Worm (Caenorhabditis elegans) whole organism, L1 larva: Measurements from ENCODE around the gene C06B3.6.

Experiments
- F16B12.6 ChIP-seq: fragments of 150-350 bp; optimal IDR thresholded peaks from 2 replicates; lab custom pipeline; 2014; ENCODE audit warnings: missing biosample characterization, missing genetic modification characterization
- ets-5 ChIP-seq: fragments of 200-800 bp; sonication (Bioruptor generic); IDR thresholded peaks from 2 replicates; pipeline ENCODE4 v1.3.6; 2022; ENCODE audit warnings: missing genetic modification characterization, missing compliant biosample characterization
- lir-3 ChIP-seq: sonication (generic microtip); optimal IDR thresholded peaks from 2 replicates; lab custom pipeline; 2016; ENCODE audit warnings: mild to moderate bottlenecking, missing genetic modification characterization, moderate library complexity, missing compliant biosample characterization; ENCODE audit not compliant: poor library complexity
- mab-9 ChIP-seq: fragments of 200-800 bp; sonication (Bioruptor generic); IDR thresholded peaks from 2 replicates; pipeline ENCODE4 v1.3.6; 2022; ENCODE audit warnings: missing genetic modification reagents, missing genetic modification characterization, missing compliant biosample characterization
- nhr-71 ChIP-seq: sonication (generic microtip); optimal IDR thresholded peaks from 2 replicates; lab custom pipeline; 2016; ENCODE audit warnings: mild to moderate bottlenecking, missing genetic modification characterization, moderate library complexity, missing compliant biosample characterization
- nhr-76 ChIP-seq: sonication (generic microtip); optimal IDR thresholded peaks from 2 replicates; lab custom pipeline; 2017; ENCODE audit warnings: missing biosample characterization, missing genetic modification characterization
- pqm-1 ChIP-seq: sonication (generic microtip); optimal IDR thresholded peaks from 3 replicates; lab custom pipeline; 2017; ENCODE audit warnings: missing biosample characterization, missing genetic modification characterization

The C06B3.6 gene

ce11 chrV:13858906-13859305, 49.9 kb downstream of the C06B3.6 start, which contains the start of gene srx-135:
Gene srx-135 (plus strand): TSS chrV:13859206.
- TF ChIP-seq mab-9 (GFP tag; lab: Robert Waterston, UW) (no peak), nhr-76 (tag; lab: Kevin White, UChicago) (no peak), pqm-1 (tag; lab: Kevin White, UChicago) (no peak), F16B12.6 (tag; lab: Kevin White, UChicago) (no peak), nhr-71 (tag; lab: Kevin White, UChicago) (no peak), ets-5 (GFP tag; lab: Robert Waterston, UW) (no peak), lir-3 (tag; lab: Kevin White, UChicago) (no peak)
